Fruit fly (Drosophila melanogaster): ENCODE measurements around the gene CG42446.
A peak's percentile ranks its signal among the peaks of the same experiment; 100 is the strongest.

CG42446 gene

DNA sequence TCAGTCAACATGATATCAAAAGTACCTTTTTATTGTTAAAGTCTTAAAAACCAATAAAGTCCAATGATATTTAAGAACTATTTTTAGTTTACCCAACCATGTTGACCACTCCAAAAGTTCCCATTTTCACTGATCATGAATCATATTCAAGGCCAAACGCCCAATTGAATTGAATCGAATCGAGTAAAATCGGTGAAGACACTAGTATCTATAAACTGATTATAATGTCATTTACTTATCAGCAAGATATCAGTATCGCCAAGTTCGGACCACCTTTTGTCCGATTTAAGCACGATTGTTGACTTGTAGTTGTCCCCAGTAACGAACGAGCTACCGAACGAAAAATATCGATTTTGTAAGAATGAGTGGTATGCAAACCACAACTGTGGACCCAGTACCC lies 36.8 kb downstream of the CG42446 start, which contains the start of gene CG6901:
Gene CG6901, plus strand, starts transcription at position 323 of the 400 bp plus-strand sequence.
- TF ChIP-seq lola (GFP tag; optimal IDR thresholded peaks at IDR 0.05) (no peak), jim (GFP tag; optimal IDR thresholded peaks at IDR 0.05) (no peak), Rel (GFP tag; optimal IDR thresholded peaks at IDR 0.05) (no peak), Rel (tag; optimal IDR thresholded peaks at IDR 0.05) (no peak), dl (GFP tag; optimal IDR thresholded peaks at IDR 0.05; ENCODE audit: insufficient read depth in 1 of 2, partially characterized antibody in 2 of 2) (no peak), h (GFP tag; optimal IDR thresholded peaks at IDR 0.05) (no peak), woc (GFP tag; optimal IDR thresholded peaks at IDR 0.05) (no peak), br (GFP tag; optimal IDR thresholded peaks at IDR 0.05) (no peak), Abd-B (GFP tag; optimal IDR thresholded peaks at IDR 0.05) (no peak), N (GFP tag; optimal IDR thresholded peaks at IDR 0.05) (no peak), psq (GFP tag; optimal IDR thresholded peaks at IDR 0.05) (no peak), Dif (GFP tag; optimal IDR thresholded peaks at IDR 0.05; ENCODE audit: partially characterized antibody) (no peak), brk (GFP tag; optimal IDR thresholded peaks at IDR 0.05) (no peak), OdsH (GFP tag; optimal IDR thresholded peaks at IDR 0.05) (no peak)

DNA sequence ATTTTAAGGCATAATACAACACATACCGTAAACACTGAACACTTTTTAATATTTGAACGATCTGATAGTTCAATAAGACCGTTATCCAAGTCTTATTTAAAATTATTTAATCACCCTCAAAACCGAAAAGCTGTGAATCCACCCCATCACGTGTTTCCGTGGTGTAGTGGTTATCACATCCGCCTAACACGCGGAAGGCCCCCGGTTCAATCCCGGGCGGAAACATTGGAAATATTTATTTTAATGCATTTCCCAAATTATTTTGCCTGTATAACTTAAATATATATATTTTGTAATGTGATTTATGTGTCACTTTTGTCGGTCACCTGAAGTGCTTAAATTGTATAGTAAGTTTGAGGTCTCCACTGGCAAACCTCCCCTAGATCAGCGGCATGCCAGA lies 38.4 kb downstream of the CG42446 start, which contains the start of gene CG44044:
Gene CG44044, plus strand, starts transcription at position 301 of the 400 bp plus-strand sequence.
- no peak for TF ChIP-seq dl (GFP tag; optimal IDR thresholded peaks at IDR 0.05; ENCODE audit: insufficient read depth in 1 of 2, partially characterized antibody in 2 of 2)
- no peak for TF ChIP-seq Dfd (GFP tag; optimal IDR thresholded peaks at IDR 0.05)
- no peak for TF ChIP-seq brk (GFP tag; optimal IDR thresholded peaks at IDR 0.05)
- no peak for TF ChIP-seq Myc (optimal IDR thresholded peaks at IDR 0.05)
- TF ChIP-seq Vsx2 (GFP tag; optimal IDR thresholded peaks at IDR 0.05; ENCODE audit: partially characterized antibody) = no peak
- TF ChIP-seq h (GFP tag; optimal IDR thresholded peaks at IDR 0.05) = no peak
- no peak for TF ChIP-seq dmrt93B (GFP tag; optimal IDR thresholded peaks at IDR 0.05)
- TF ChIP-seq tai (GFP tag; optimal IDR thresholded peaks at IDR 0.05) = no peak
- TF ChIP-seq OdsH (GFP tag; optimal IDR thresholded peaks at IDR 0.05) = no peak
- TF ChIP-seq CG32264 (GFP tag; optimal IDR thresholded peaks at IDR 0.05) = no peak
- TF ChIP-seq pan (optimal IDR thresholded peaks at IDR 0.05) = no peak
- no peak for TF ChIP-seq CG9705 (GFP tag; optimal IDR thresholded peaks at IDR 0.05)
- no peak for TF ChIP-seq Rel (GFP tag; optimal IDR thresholded peaks at IDR 0.05)
- no peak for TF ChIP-seq Rel (tag; optimal IDR thresholded peaks at IDR 0.05)
- TF ChIP-seq Mio (GFP tag; optimal IDR thresholded peaks at IDR 0.05) = no peak

DNA sequence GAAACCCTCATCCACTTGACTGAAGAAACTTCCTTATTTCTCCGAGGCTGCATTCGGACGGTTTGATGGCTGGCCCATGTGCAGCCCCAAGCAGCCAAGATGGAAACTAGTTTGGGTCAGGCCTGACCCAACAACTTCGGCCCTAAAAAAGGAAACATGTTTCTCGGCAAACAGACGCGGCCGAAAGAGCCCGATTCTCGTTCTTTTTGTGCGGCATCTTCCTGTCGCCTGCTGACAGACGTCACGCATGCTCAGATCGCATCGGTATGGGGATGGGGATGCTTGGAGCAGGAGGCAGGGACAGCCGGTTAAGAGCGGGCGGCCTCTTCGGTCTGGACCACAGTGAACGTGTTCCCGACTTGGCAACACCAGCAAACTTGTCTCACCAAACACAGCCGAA lies 43.2 kb downstream of the CG42446 start:
- no peak for TF ChIP-seq Abd-B (GFP tag; optimal IDR thresholded peaks at IDR 0.05)
- TF ChIP-seq ey (GFP tag; optimal IDR thresholded peaks at IDR 0.05) = no peak
- no peak for TF ChIP-seq h (GFP tag; optimal IDR thresholded peaks at IDR 0.05)
- TF ChIP-seq sage (GFP tag; optimal IDR thresholded peaks at IDR 0.05) = peak; percentile 19
- TF ChIP-seq Hr78 (GFP tag; optimal IDR thresholded peaks at IDR 0.05) = no peak
- TF ChIP-seq dl (GFP tag; optimal IDR thresholded peaks at IDR 0.05; ENCODE audit: insufficient read depth in 1 of 2, partially characterized antibody in 2 of 2) = peak in 1 of 2 experiments; percentile 40
- TF ChIP-seq Dfd (GFP tag; optimal IDR thresholded peaks at IDR 0.05) = no peak
- peak; percentile 72 for TF ChIP-seq Vsx2 (GFP tag; optimal IDR thresholded peaks at IDR 0.05; ENCODE audit: partially characterized antibody)
- TF ChIP-seq Dif (GFP tag; optimal IDR thresholded peaks at IDR 0.05; ENCODE audit: partially characterized antibody) = no peak
- TF ChIP-seq Mio (GFP tag; optimal IDR thresholded peaks at IDR 0.05) = no peak
- TF ChIP-seq Hnf4 (GFP tag; optimal IDR thresholded peaks at IDR 0.05) = no peak
- TF ChIP-seq psq (GFP tag; optimal IDR thresholded peaks at IDR 0.05) = peak; percentile 46
- peak; percentile 67 for TF ChIP-seq Rel (GFP tag; optimal IDR thresholded peaks at IDR 0.05)
- TF ChIP-seq Rel (tag; optimal IDR thresholded peaks at IDR 0.05) = no peak
- no peak for TF ChIP-seq jim (GFP tag; optimal IDR thresholded peaks at IDR 0.05)
- no peak for TF ChIP-seq sv (GFP tag; optimal IDR thresholded peaks at IDR 0.05)
- TF ChIP-seq woc (GFP tag; optimal IDR thresholded peaks at IDR 0.05) = no peak
- no peak for TF ChIP-seq foxo (GFP tag; optimal IDR thresholded peaks at IDR 0.05)
- peak; percentile 19 for TF ChIP-seq Sp1 (GFP tag; optimal IDR thresholded peaks at IDR 0.05)
- TF ChIP-seq OdsH (GFP tag; optimal IDR thresholded peaks at IDR 0.05) = no peak
- TF ChIP-seq fru (GFP tag; optimal IDR thresholded peaks at IDR 0.05) = peak; percentile 1
- no peak for TF ChIP-seq GATAd (GFP tag; optimal IDR thresholded peaks at IDR 0.05)
- no peak for TF ChIP-seq HLH106 (tag; optimal IDR thresholded peaks at IDR 0.05)
- TF ChIP-seq tai (GFP tag; optimal IDR thresholded peaks at IDR 0.05) = no peak
- no peak for TF ChIP-seq usp (GFP tag; optimal IDR thresholded peaks at IDR 0.05)

DNA sequence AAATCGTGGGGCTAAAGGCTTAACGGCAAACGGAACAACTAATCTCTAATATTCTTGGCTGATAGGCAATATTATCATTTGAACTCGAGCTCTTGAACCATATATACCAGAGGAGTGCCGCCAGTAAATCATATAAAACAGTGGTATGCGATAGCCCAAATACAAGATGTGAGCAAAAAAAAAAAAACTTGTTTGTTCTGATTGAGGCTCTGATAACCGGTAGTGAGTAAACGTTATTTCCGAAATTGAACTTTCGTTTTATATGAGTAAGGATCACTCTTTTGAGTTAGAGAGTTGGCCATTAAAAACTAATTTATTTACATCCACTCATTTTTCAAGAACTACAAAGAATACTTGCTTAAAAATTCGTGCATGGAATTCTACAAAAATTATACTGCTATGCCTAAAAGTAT lies 49.8 kb downstream of the CG42446 start:
- TF ChIP-seq h (GFP tag; optimal IDR thresholded peaks at IDR 0.05) (peak; percentile 34), HLH106 (tag; optimal IDR thresholded peaks at IDR 0.05) (no peak), Myc (optimal IDR thresholded peaks at IDR 0.05) (peak; percentile 33)
